Fruit fly (Drosophila melanogaster) whole organism: ENCODE measurements around the gene CG13062.

Experiments used
- CG8478 ChIP-seq: fragments of >200 bp; optimal IDR thresholded peaks from 2 replicates; lab custom pipeline; 2018; ENCODE audit warnings: inconsistent platforms
- Dll ChIP-seq: fragments of >200 bp; optimal IDR thresholded peaks from 2 replicates; lab custom pipeline; 2017
- EcR ChIP-seq, 2 experiments: fragments of >200 bp; optimal IDR thresholded peaks; 2 replicates each; lab custom pipeline; 2017; ENCODE audit warnings: missing biosample characterization in 2 of 2, missing genetic modification characterization in 2 of 2, missing genetic modification reagents in 2 of 2
- pan ChIP-seq: fragments of >200 bp; optimal IDR thresholded peaks from 2 replicates; lab custom pipeline; 2017
- psq ChIP-seq: fragments of >200 bp; optimal IDR thresholded peaks from 2 replicates; lab custom pipeline; 2017
- usp ChIP-seq: fragments of >200 bp; optimal IDR thresholded peaks from 2 replicates; lab custom pipeline; 2017; ENCODE audit warnings: missing biosample characterization, missing genetic modification characterization, mixed read lengths

DNA sequence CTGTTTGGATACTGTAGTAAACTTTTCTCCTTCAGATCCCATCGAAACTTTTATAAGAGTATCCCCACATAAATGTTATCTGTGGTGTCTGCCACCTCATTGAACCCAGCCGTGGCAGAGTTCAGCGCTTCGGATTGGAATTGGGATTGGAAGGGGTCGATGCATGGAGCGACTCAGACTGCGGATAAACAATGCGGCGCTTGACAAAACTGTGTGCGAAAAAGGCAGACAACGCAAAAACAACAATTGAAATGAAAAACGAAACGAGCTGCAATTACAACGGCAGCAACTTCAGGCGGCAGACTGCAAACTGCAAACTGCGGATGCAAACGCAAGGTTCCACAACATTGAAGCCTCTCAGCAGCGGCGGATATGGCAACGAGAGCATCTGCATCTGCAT lies at the start of gene CG13062:
- TF ChIP-seq pan (lab: Kevin White, UChicago) (no peak), Dll (lab: Kevin White, UChicago) (no peak), EcR (GFP tag; optimal IDR thresholded peaks at IDR 0.05; lab: Kevin White, UChicago) (no peak), usp (GFP tag; lab: Kevin White, UChicago) (no peak), psq (lab: Kevin White, UChicago) (no peak), CG8478 (lab: Kevin White, UChicago) (no peak)
